Fruit fly (Drosophila melanogaster): ENCODE data around the gene bun.
A peak's percentile ranks its signal among the peaks of the same experiment; 100 is the strongest.

The bun gene

dm6 chr2L:12479994-12480393 lies 66.4 kb downstream of the bun start:
- no peak for TF ChIP-seq fd96Ca (GFP tag; IDR thresholded peaks at IDR 0.05)
- TF ChIP-seq D1 (tag; optimal IDR thresholded peaks at IDR 0.05) = no peak
- 0 out of 2 replicates have a peak, but pooled peaks have one; percentile 31 for TF ChIP-seq CG32121 (GFP tag; IDR thresholded peaks at IDR 0.05)

dm6 chr2L:12478494-12478893 lies 67.9 kb downstream of the bun start:
- TF ChIP-seq CG12605 (GFP tag; IDR thresholded peaks at IDR 0.05) = 0 out of 2 replicates have a peak, but pooled peaks have one; percentile 28
- no peak for TF ChIP-seq rn (GFP tag; IDR thresholded peaks at IDR 0.05)
- TF ChIP-seq EcR (GFP tag; optimal IDR thresholded peaks at IDR 0.05) = peak; percentile 91
- TF ChIP-seq Snoo (tag; optimal IDR thresholded peaks at IDR 0.05) = no peak
- TF ChIP-seq gl (tag; optimal IDR thresholded peaks at IDR 0.05) = no peak
- no peak for TF ChIP-seq CG34367 (tag; optimal IDR thresholded peaks at IDR 0.05)
- TF ChIP-seq CG17806 (tag; optimal IDR thresholded peaks at IDR 0.05) = no peak
- TF ChIP-seq CG15710 (tag; optimal IDR thresholded peaks at IDR 0.05) = no peak
- no peak for TF ChIP-seq Ets98B (GFP tag; IDR thresholded peaks at IDR 0.05)

- TF ChIP-seq D1 (tag; optimal IDR thresholded peaks at IDR 0.05) (no peak), CG8301 (tag; optimal IDR thresholded peaks at IDR 0.05) (no peak), CG32121 (GFP tag; IDR thresholded peaks at IDR 0.05) (no peak), CG34367 (tag; optimal IDR thresholded peaks at IDR 0.05) (no peak), CG9948 (tag; optimal IDR thresholded peaks at IDR 0.05) (no peak), CG10348 (GFP tag; IDR thresholded peaks at IDR 0.05) (no peak), Ets98B (GFP tag; IDR thresholded peaks at IDR 0.05) (no peak), rn (GFP tag; IDR thresholded peaks at IDR 0.05) (no peak), CG13204 (GFP tag; optimal IDR thresholded peaks at IDR 0.05) (no peak), CG15710 (tag; optimal IDR thresholded peaks at IDR 0.05) (no peak), Pif1A (GFP tag; optimal IDR thresholded peaks at IDR 0.05) (no peak), gl (tag; optimal IDR thresholded peaks at IDR 0.05) (no peak), Pif1B (GFP tag; optimal IDR thresholded peaks at IDR 0.05) (no peak), CG4496 (GFP tag; IDR thresholded peaks at IDR 0.05) (no peak), CG17806 (tag; optimal IDR thresholded peaks at IDR 0.05) (no peak), Snoo (tag; optimal IDR thresholded peaks at IDR 0.05) (no peak), EcR (GFP tag; optimal IDR thresholded peaks at IDR 0.05) (no peak), fd96Ca (GFP tag; IDR thresholded peaks at IDR 0.05) (no peak), CG12605 (GFP tag; IDR thresholded peaks at IDR 0.05) (no peak)
Measured at dm6 chr2L:12476115-12476514, 70.3 kb downstream of the bun start.

dm6 chr2L:12475308-12475707 lies 71.1 kb downstream of the bun start:
- TF ChIP-seq Pif1B (GFP tag; optimal IDR thresholded peaks at IDR 0.05) = peak; percentile 32
- TF ChIP-seq CG32121 (GFP tag; IDR thresholded peaks at IDR 0.05) = 0 out of 2 replicates have a peak, but pooled peaks have one; percentile 18
- TF ChIP-seq CG14655 (GFP tag; optimal IDR thresholded peaks at IDR 0.05) = no peak
- peak; percentile 53 for TF ChIP-seq Snoo (tag; optimal IDR thresholded peaks at IDR 0.05)

- TF ChIP-seq CG13204 (GFP tag; optimal IDR thresholded peaks at IDR 0.05) (no peak), Pif1B (GFP tag; optimal IDR thresholded peaks at IDR 0.05) (no peak), CG10348 (GFP tag; IDR thresholded peaks at IDR 0.05) (no peak), CG8159 (tag; optimal IDR thresholded peaks at IDR 0.05) (no peak), CG17806 (tag; optimal IDR thresholded peaks at IDR 0.05) (no peak), CG4496 (GFP tag; IDR thresholded peaks at IDR 0.05) (no peak), CG15710 (tag; optimal IDR thresholded peaks at IDR 0.05) (no peak), Snoo (tag; optimal IDR thresholded peaks at IDR 0.05) (no peak), D1 (tag; optimal IDR thresholded peaks at IDR 0.05) (no peak), Ets98B (GFP tag; IDR thresholded peaks at IDR 0.05) (no peak), EcR (GFP tag; optimal IDR thresholded peaks at IDR 0.05) (no peak), CG9948 (tag; optimal IDR thresholded peaks at IDR 0.05) (no peak), CG8301 (tag; optimal IDR thresholded peaks at IDR 0.05) (no peak), Pif1A (GFP tag; optimal IDR thresholded peaks at IDR 0.05) (no peak), CG34367 (tag; optimal IDR thresholded peaks at IDR 0.05) (no peak)
Measured at dm6 chr2L:12474212-12474891, 72.1 kb downstream of the bun start.

- TF ChIP-seq Snoo (tag; optimal IDR thresholded peaks at IDR 0.05) (no peak), CG8301 (tag; optimal IDR thresholded peaks at IDR 0.05) (no peak), fd96Ca (GFP tag; IDR thresholded peaks at IDR 0.05) (no peak), rn (GFP tag; IDR thresholded peaks at IDR 0.05) (no peak), gl (tag; optimal IDR thresholded peaks at IDR 0.05) (no peak), CG9948 (tag; optimal IDR thresholded peaks at IDR 0.05) (no peak), CG32121 (GFP tag; IDR thresholded peaks at IDR 0.05) (no peak), D1 (tag; optimal IDR thresholded peaks at IDR 0.05) (no peak), CG12605 (GFP tag; IDR thresholded peaks at IDR 0.05) (no peak), CG13204 (GFP tag; optimal IDR thresholded peaks at IDR 0.05) (no peak), Ets98B (GFP tag; IDR thresholded peaks at IDR 0.05) (no peak), Pif1B (GFP tag; optimal IDR thresholded peaks at IDR 0.05) (no peak), CG34367 (tag; optimal IDR thresholded peaks at IDR 0.05) (no peak), CG4496 (GFP tag; IDR thresholded peaks at IDR 0.05) (no peak), CG17806 (tag; optimal IDR thresholded peaks at IDR 0.05) (no peak), CG8159 (tag; optimal IDR thresholded peaks at IDR 0.05) (no peak), CG10348 (GFP tag; IDR thresholded peaks at IDR 0.05) (no peak), EcR (GFP tag; optimal IDR thresholded peaks at IDR 0.05) (no peak), CG14655 (GFP tag; optimal IDR thresholded peaks at IDR 0.05) (no peak)
Measured at dm6 chr2L:12473583-12473982, 72.8 kb downstream of the bun start.
